Fruit fly (Drosophila melanogaster): ENCODE data around the gene RabX5.

DNA sequence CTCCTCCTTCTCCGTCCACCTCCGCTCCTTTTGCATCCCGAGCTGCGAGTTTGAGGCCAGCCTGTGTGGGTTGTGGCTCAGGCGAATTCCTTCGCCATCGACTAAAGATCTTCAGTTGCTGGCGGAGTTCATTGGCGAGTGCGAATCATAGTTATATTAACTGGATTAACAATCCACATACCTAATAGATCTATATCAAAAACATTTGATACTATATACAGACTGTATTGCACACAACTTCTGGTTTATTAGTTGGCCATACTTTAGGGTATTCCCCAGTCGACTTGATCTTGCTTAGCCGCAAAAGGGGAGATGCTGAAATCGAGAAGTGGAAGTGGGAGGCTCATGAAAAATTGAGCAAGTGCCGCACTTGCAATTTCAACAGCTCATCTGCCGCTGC, 23.0 kb upstream of the RabX5 start:
- TF ChIP-seq CG15710 (tag; optimal IDR thresholded peaks at IDR 0.05) (peak; percentile 44), Pif1A (GFP tag; optimal IDR thresholded peaks at IDR 0.05) (no peak), rn (GFP tag; IDR thresholded peaks at IDR 0.05) (no peak), CG34367 (tag; optimal IDR thresholded peaks at IDR 0.05) (peak; percentile 36), Pif1B (GFP tag; optimal IDR thresholded peaks at IDR 0.05) (no peak), gl (tag; optimal IDR thresholded peaks at IDR 0.05) (peak; percentile 10), EcR (GFP tag; optimal IDR thresholded peaks at IDR 0.05) (no peak), fd96Ca (GFP tag; IDR thresholded peaks at IDR 0.05) (no peak)

Data from whole organism, pupa.